Fruit fly (Drosophila melanogaster) whole organism, embryonic: ENCODE results near the gene CG4404.

Experiments used
- Atf-2 ChIP-seq: fragments of 200-800 bp; sonication (Bioruptor generic); optimal IDR thresholded peaks from 2 replicates; lab custom pipeline; 2016; ENCODE audit warnings: missing biosample characterization, missing genetic modification characterization
- Atf6 ChIP-seq: fragments of 200-800 bp; sonication (Bioruptor generic); IDR thresholded peaks from 2 replicates; pipeline ENCODE4 v1.3.6; 2022; ENCODE audit warnings: missing biosample characterization, missing genetic modification characterization
- B-H1 ChIP-seq: fragments of 200-800 bp; sonication (Bioruptor generic); IDR thresholded peaks from 3 replicates; pipeline ENCODE4 v1.3.6; 2022; ENCODE audit warnings: missing biosample characterization, missing genetic modification characterization
- CG10147 ChIP-seq: fragments of 200-800 bp; sonication (Bioruptor generic); optimal IDR thresholded peaks from 2 replicates; lab custom pipeline; 2019; ENCODE audit warnings: missing biosample characterization, mild to moderate bottlenecking, missing genetic modification characterization, moderate library complexity
- CG10209 ChIP-seq: fragments of 200-800 bp; sonication (Bioruptor generic); optimal IDR thresholded peaks from 3 replicates; lab custom pipeline; 2017; ENCODE audit warnings: missing biosample characterization, mild to moderate bottlenecking, missing genetic modification characterization, missing genetic modification reagents
- CG10959 ChIP-seq: fragments of 200-800 bp; sonication (Bioruptor generic); IDR thresholded peaks from 2 replicates; pipeline ENCODE4 v1.3.6; 2022; ENCODE audit warnings: missing biosample characterization, missing genetic modification characterization
- CG11456 ChIP-seq: fragments of 200-800 bp; sonication (Bioruptor generic); IDR thresholded peaks from 3 replicates; pipeline ENCODE4 v1.3.6; 2022; ENCODE audit warnings: missing biosample characterization, missing genetic modification characterization
- CG12299 ChIP-seq: fragments of 200-800 bp; sonication (Bioruptor generic); optimal IDR thresholded peaks from 2 replicates; lab custom pipeline; 2018; ENCODE audit warnings: missing biosample characterization, mild to moderate bottlenecking, missing genetic modification characterization
- CG13894 ChIP-seq: fragments of 200-800 bp; sonication (Bioruptor generic); optimal IDR thresholded peaks from 3 replicates; lab custom pipeline; 2018; ENCODE audit warnings: missing biosample characterization, mild to moderate bottlenecking, missing genetic modification characterization, moderate library complexity
- CG14014 ChIP-seq: fragments of 200-800 bp; sonication (Bioruptor generic); IDR thresholded peaks from 2 replicates; pipeline ENCODE4 v1.3.6; 2022; ENCODE audit warnings: missing biosample characterization, missing genetic modification characterization
- CG14710 ChIP-seq: fragments of 200-800 bp; sonication (Bioruptor generic); optimal IDR thresholded peaks from 3 replicates; lab custom pipeline; 2019; ENCODE audit warnings: missing biosample characterization, mild to moderate bottlenecking, missing genetic modification characterization, moderate library complexity
- CG16863 ChIP-seq: fragments of 200-800 bp; sonication (Bioruptor generic); optimal IDR thresholded peaks from 3 replicates; lab custom pipeline; 2016; ENCODE audit warnings: missing biosample characterization, missing genetic modification characterization
- CG17568 ChIP-seq: fragments of 200-800 bp; sonication (Bioruptor generic); optimal IDR thresholded peaks from 2 replicates; lab custom pipeline; 2018; ENCODE audit warnings: missing biosample characterization, mild to moderate bottlenecking, missing genetic modification characterization, moderate library complexity
- CG18619 ChIP-seq: fragments of 200-800 bp; sonication (Bioruptor generic); optimal IDR thresholded peaks from 3 replicates; lab custom pipeline; 2017; ENCODE audit warnings: missing biosample characterization, mild to moderate bottlenecking, missing genetic modification characterization
- CG18764 ChIP-seq: fragments of 200-800 bp; sonication (Bioruptor generic); optimal IDR thresholded peaks from 3 replicates; lab custom pipeline; 2016; ENCODE audit warnings: missing biosample characterization, missing genetic modification characterization
- CG2129 ChIP-seq: fragments of 200-800 bp; sonication (Bioruptor generic); IDR thresholded peaks from 2 replicates; pipeline ENCODE4 v1.3.6; 2022; ENCODE audit warnings: missing biosample characterization, missing genetic modification characterization; ENCODE audit not compliant: partially characterized antibody
- CG32772 ChIP-seq: fragments of 200-800 bp; sonication (Bioruptor generic); IDR thresholded peaks from 2 replicates; pipeline ENCODE4 v1.3.6; 2022; ENCODE audit warnings: missing biosample characterization, missing genetic modification characterization
- CG42726 ChIP-seq: fragments of 200-800 bp; sonication (Bioruptor generic); IDR thresholded peaks from 2 replicates; pipeline ENCODE4 v1.3.6; 2022; ENCODE audit warnings: missing biosample characterization, missing genetic modification characterization; ENCODE audit not compliant: partially characterized antibody
- CG4282 ChIP-seq: fragments of 200-800 bp; sonication (Bioruptor generic); optimal IDR thresholded peaks from 2 replicates; lab custom pipeline; 2016; ENCODE audit warnings: missing biosample characterization, missing genetic modification characterization
- CG4730 ChIP-seq: fragments of 200-800 bp; sonication (Bioruptor generic); IDR thresholded peaks from 2 replicates; pipeline ENCODE4 v1.3.6; 2022; ENCODE audit warnings: missing biosample characterization, missing genetic modification characterization
- CG6254 ChIP-seq: fragments of 200-800 bp; sonication (Bioruptor generic); optimal IDR thresholded peaks from 3 replicates; lab custom pipeline; 2017; ENCODE audit warnings: mild to moderate bottlenecking, missing biosample characterization, missing genetic modification reagents, missing genetic modification characterization
- CG7271 ChIP-seq: fragments of 200-800 bp; sonication (Bioruptor generic); optimal IDR thresholded peaks from 2 replicates; lab custom pipeline; 2018; ENCODE audit warnings: missing biosample characterization, mild to moderate bottlenecking, missing genetic modification characterization, moderate library complexity
- CG7556 ChIP-seq: fragments of 200-800 bp; sonication (Bioruptor generic); optimal IDR thresholded peaks from 2 replicates; lab custom pipeline; 2017; ENCODE audit warnings: missing biosample characterization, mild to moderate bottlenecking, missing genetic modification characterization
- CG8359 ChIP-seq: fragments of 200-800 bp; sonication (Bioruptor generic); optimal IDR thresholded peaks from 2 replicates; lab custom pipeline; 2017; ENCODE audit warnings: missing biosample characterization, mild to moderate bottlenecking, missing genetic modification characterization, borderline replicate concordance
- CG9727 ChIP-seq: fragments of 200-800 bp; sonication (Bioruptor generic); optimal IDR thresholded peaks from 3 replicates; lab custom pipeline; 2017; ENCODE audit warnings: missing biosample characterization, mild to moderate bottlenecking, missing genetic modification characterization
- Chrac-16 ChIP-seq: fragments of 200-800 bp; sonication (Bioruptor generic); optimal IDR thresholded peaks from 3 replicates; lab custom pipeline; 2016; ENCODE audit warnings: missing biosample characterization, missing genetic modification characterization
- D19A ChIP-seq: fragments of 200-800 bp; optimal IDR thresholded peaks from 3 replicates; lab custom pipeline; 2019; ENCODE audit warnings: missing biosample characterization, mild to moderate bottlenecking, missing genetic modification characterization, moderate library complexity
- Hmx ChIP-seq: fragments of 200-800 bp; sonication (Bioruptor generic); optimal IDR thresholded peaks from 2 replicates; lab custom pipeline; 2016; ENCODE audit warnings: missing biosample characterization, missing genetic modification characterization
- Hr51 ChIP-seq, 2 experiments: fragments of 200-800 bp; sonication (Bioruptor generic); optimal IDR thresholded peaks; 2 replicates in 1 of 2; 3 replicates in 1 of 2; lab custom pipeline; 2016 to 2018; ENCODE audit warnings: missing biosample characterization in 2 of 2, missing genetic modification characterization in 2 of 2, mild to moderate bottlenecking in 1 of 2, moderate library complexity in 1 of 2
- Kr ChIP-seq: fragments of 200-800 bp; sonication (Bioruptor generic); optimal IDR thresholded peaks from 2 replicates; lab custom pipeline; 2017; ENCODE audit warnings: missing biosample characterization, mild to moderate bottlenecking, missing genetic modification characterization
- Meics ChIP-seq: fragments of 200-800 bp; sonication (Bioruptor generic); optimal IDR thresholded peaks from 2 replicates; lab custom pipeline; 2017; ENCODE audit warnings: missing biosample characterization, mild to moderate bottlenecking, missing genetic modification characterization
- NC2α ChIP-seq: fragments of 200-800 bp; sonication (Bioruptor generic); optimal IDR thresholded peaks from 2 replicates; lab custom pipeline; 2016; ENCODE audit warnings: missing biosample characterization, missing genetic modification characterization
- Oaz ChIP-seq: fragments of 200-800 bp; sonication (Bioruptor generic); IDR thresholded peaks from 2 replicates; pipeline ENCODE4 v1.3.6; 2022; ENCODE audit warnings: missing biosample characterization, missing genetic modification characterization
- Optix ChIP-seq: fragments of 200-800 bp; sonication (Bioruptor generic); IDR thresholded peaks from 3 replicates; pipeline ENCODE4 v1.3.6; 2022; ENCODE audit warnings: missing biosample characterization, missing genetic modification characterization
- Ptx1 ChIP-seq: fragments of 200-800 bp; sonication (Bioruptor generic); IDR thresholded peaks from 2 replicates; pipeline ENCODE4 v1.3.6; 2022; ENCODE audit warnings: missing biosample characterization, missing genetic modification characterization
- Rx ChIP-seq: fragments of 200-800 bp; sonication (Bioruptor generic); IDR thresholded peaks from 2 replicates; pipeline ENCODE4 v1.3.6; 2022; ENCODE audit warnings: missing biosample characterization, missing genetic modification characterization
- amos ChIP-seq: fragments of 200-800 bp; sonication (Bioruptor generic); IDR thresholded peaks from 2 replicates; pipeline ENCODE4 v1.3.6; 2022; ENCODE audit warnings: missing biosample characterization, missing genetic modification characterization; ENCODE audit not compliant: partially characterized antibody
- dan ChIP-seq: fragments of 200-800 bp; sonication (Bioruptor generic); IDR thresholded peaks from 2 replicates; pipeline ENCODE4 v1.3.6; 2022; ENCODE audit warnings: missing biosample characterization, missing genetic modification characterization
- fd102C ChIP-seq: fragments of 200-800 bp; sonication (Bioruptor generic); optimal IDR thresholded peaks from 2 replicates; lab custom pipeline; 2018; ENCODE audit warnings: missing biosample characterization, mild to moderate bottlenecking, missing genetic modification characterization, moderate library complexity
- fd64A ChIP-seq: fragments of 200-800 bp; sonication (Bioruptor generic); optimal IDR thresholded peaks from 3 replicates; lab custom pipeline; 2018; ENCODE audit warnings: missing biosample characterization, mild to moderate bottlenecking, missing genetic modification characterization
- kni ChIP-seq: fragments of 200-800 bp; sonication (Bioruptor generic); optimal IDR thresholded peaks from 3 replicates; lab custom pipeline; 2017; ENCODE audit warnings: mild to moderate bottlenecking, missing biosample characterization, missing genetic modification reagents, missing genetic modification characterization
- nau ChIP-seq: fragments of 200-800 bp; sonication (Bioruptor generic); optimal IDR thresholded peaks from 3 replicates; lab custom pipeline; 2017; ENCODE audit warnings: missing biosample characterization, mild to moderate bottlenecking, missing genetic modification characterization, missing genetic modification reagents
- pros ChIP-seq: fragments of 200-800 bp; sonication (Bioruptor generic); optimal IDR thresholded peaks from 3 replicates; lab custom pipeline; 2019; ENCODE audit warnings: missing biosample characterization, mild to moderate bottlenecking, missing genetic modification characterization, moderate library complexity
- ranshi ChIP-seq: fragments of 200-800 bp; sonication (Bioruptor generic); IDR thresholded peaks from 2 replicates; pipeline ENCODE4 v1.3.6; 2022; ENCODE audit warnings: missing biosample characterization, missing genetic modification characterization
- ro ChIP-seq: fragments of 200-800 bp; sonication (Bioruptor generic); IDR thresholded peaks from 2 replicates; pipeline ENCODE4 v1.3.6; 2022; ENCODE audit warnings: missing biosample characterization, missing genetic modification characterization
- row ChIP-seq: fragments of 200-800 bp; sonication (Bioruptor generic); IDR thresholded peaks from 3 replicates; pipeline ENCODE4 v1.3.6; 2022; ENCODE audit warnings: missing biosample characterization, missing genetic modification characterization
- sqz ChIP-seq: fragments of 200-800 bp; sonication (Bioruptor generic); optimal IDR thresholded peaks from 3 replicates; lab custom pipeline; 2018; ENCODE audit warnings: missing biosample characterization, mild to moderate bottlenecking, missing genetic modification characterization
- stwl ChIP-seq: fragments of 200-800 bp; sonication (Bioruptor generic); optimal IDR thresholded peaks from 3 replicates; lab custom pipeline; 2018; ENCODE audit warnings: missing biosample characterization, mild to moderate bottlenecking, missing genetic modification characterization, moderate library complexity
- trh ChIP-seq: fragments of 200-800 bp; sonication (Bioruptor generic); optimal IDR thresholded peaks from 2 replicates; lab custom pipeline; 2016; ENCODE audit warnings: missing biosample characterization, missing genetic modification characterization

Gene CG4404

DNA sequence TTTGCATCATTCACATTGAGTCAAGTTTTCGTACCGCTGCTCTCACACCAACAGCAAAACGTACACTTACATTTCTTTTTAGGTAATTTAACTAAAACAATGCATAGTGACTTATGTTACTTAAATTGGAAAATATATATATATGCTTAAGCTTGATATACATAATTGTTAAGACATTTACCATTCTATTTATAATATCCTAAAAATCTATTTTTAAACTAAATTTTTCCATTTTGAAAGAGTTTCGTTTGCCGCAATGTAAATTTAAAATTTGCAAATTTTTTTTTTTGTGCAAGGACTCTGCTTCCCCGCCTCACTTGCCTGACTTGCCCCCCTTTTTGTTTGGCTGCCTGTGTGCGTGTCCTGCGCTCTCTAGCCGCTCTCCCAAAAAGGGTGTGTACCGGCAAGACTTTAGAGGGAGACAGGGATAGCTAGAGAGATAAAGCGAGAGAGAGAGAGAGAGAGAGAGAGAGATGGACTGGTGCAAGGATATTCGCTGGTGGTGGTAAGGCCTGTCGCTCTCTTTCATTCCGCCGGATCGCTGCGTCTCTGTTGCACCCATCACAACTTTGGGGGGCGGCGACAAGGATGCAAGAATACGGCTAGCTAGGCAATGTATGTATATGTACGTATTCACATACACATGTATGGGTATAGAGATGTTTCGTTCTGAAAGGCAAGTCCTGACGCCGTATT, 32.2 kb upstream of the CG4404 start (continued):
- TF ChIP-seq Optix (GFP tag; lab: Robert Waterston, UW) (no peak), stwl (tag; lab: Kevin White, UChicago) (no peak), Oaz (GFP tag; lab: Robert Waterston, UW) (no peak), Chrac-16 (no peak), nau (GFP tag; lab: Kevin White, UChicago) (no peak), fd102C (GFP tag; lab: Kevin White, UChicago) (no peak), CG18619 (GFP tag; lab: Kevin White, UChicago) (peak; percentile 17), CG42726 (GFP tag; lab: Robert Waterston, UW) (no peak), ro (GFP tag; lab: Robert Waterston, UW) (no peak), CG4282 (no peak), Atf-2 (no peak), CG17568 (GFP tag; lab: Kevin White, UChicago) (no peak), CG2129 (no peak), ranshi (GFP tag; lab: Robert Waterston, UW) (no peak), Rx (GFP tag; lab: Robert Waterston, UW) (no peak), pros (peak; percentile 67), CG6254 (GFP tag; lab: Kevin White, UChicago) (no peak), CG14014 (GFP tag; lab: Robert Waterston, UW) (no peak), amos (GFP tag; lab: Robert Waterston, UW) (no peak), CG16863 (GFP tag; lab: Kevin White, UChicago) (no peak), fd64A (GFP tag; lab: Kevin White, UChicago) (no peak), CG7271 (tag; lab: Kevin White, UChicago) (no peak), CG11456 (no peak), CG32772 (0 out of 2 replicates have a peak, but pooled peaks have one; percentile 15), Atf6 (peak; percentile 52; the same call in 1 of the 2 replicates), CG14710 (tag; lab: Kevin White, UChicago) (peak; percentile 39), row (peak; percentile 73), dan (GFP tag; lab: Robert Waterston, UW) (no peak), NC2α (GFP tag; lab: Kevin White, UChicago) (no peak), Hmx (GFP tag; lab: Kevin White, UChicago) (no peak), sqz (GFP tag; lab: Kevin White, UChicago) (peak; percentile 39), CG10209 (GFP tag; lab: Kevin White, UChicago) (peak; percentile 28), trh (GFP tag; lab: Kevin White, UChicago) (no peak), CG7556 (GFP tag; lab: Kevin White, UChicago) (peak; percentile 69), CG4730 (GFP tag; lab: Robert Waterston, UW) (no peak), CG12299 (tag; lab: Kevin White, UChicago) (no peak), D19A (tag; lab: Kevin White, UChicago) (peak; percentile 56), CG8359 (GFP tag; lab: Kevin White, UChicago) (no peak), Hr51 (GFP tag; optimal IDR thresholded peaks at IDR 0.05; lab: Kevin White, UChicago) (peak in 1 of 2 experiments; percentile 58), CG10959 (GFP tag; lab: Robert Waterston, UW) (no peak), Ptx1 (GFP tag; lab: Robert Waterston, UW) (no peak; the same call in 1 of the 2 replicates), kni (GFP tag; lab: Kevin White, UChicago) (no peak), CG9727 (GFP tag; lab: Kevin White, UChicago) (peak; percentile 54), Meics (GFP tag; lab: Kevin White, UChicago) (peak; percentile 63), Kr (GFP tag; lab: Kevin White, UChicago) (no peak), B-H1 (GFP tag; lab: Robert Waterston, UW) (no peak; the same call in 2 of the 3 replicates), CG18764 (GFP tag; lab: Kevin White, UChicago) (no peak), CG10147 (peak; percentile 60), CG13894 (tag; lab: Kevin White, UChicago) (peak; percentile 24)
